Worm (Caenorhabditis elegans) whole organism, early embryonic: ENCODE data around the gene F17C11.4.

Experiments
- ama-1 ChIP-seq: fragments of 150-350 bp; optimal IDR thresholded peaks from 2 replicates; lab custom pipeline; 2014
- ets-7 ChIP-seq: sonication (generic microtip); optimal IDR thresholded peaks from 2 replicates; lab custom pipeline; 2016; ENCODE audit warnings: missing genotype, missing genetic modification characterization, missing compliant biosample characterization
- flt-1 ChIP-seq: fragments of 200-800 bp; sonication (Bioruptor generic); IDR thresholded peaks from 2 replicates; pipeline ENCODE4 v1.3.6; 2022; ENCODE audit warnings: missing genetic modification characterization, missing compliant biosample characterization
- hmbx-1 ChIP-seq: sonication (generic microtip); optimal IDR thresholded peaks from 2 replicates; lab custom pipeline; 2016; ENCODE audit warnings: mild to moderate bottlenecking, missing genetic modification characterization, missing compliant biosample characterization
- hmg-4 ChIP-seq: fragments of 200-800 bp; sonication (Bioruptor generic); optimal IDR thresholded peaks from 2 replicates; lab custom pipeline; 2018; ENCODE audit warnings: mild to moderate bottlenecking, missing genetic modification characterization, missing compliant biosample characterization
- hnd-1 ChIP-seq: sonication (generic microtip); optimal IDR thresholded peaks from 2 replicates; lab custom pipeline; 2016; ENCODE audit warnings: missing genetic modification characterization, missing compliant biosample characterization
- pes-1 ChIP-seq: fragments of 200-800 bp; sonication (Bioruptor generic); IDR thresholded peaks from 2 replicates; pipeline ENCODE4 v1.3.6; 2022; ENCODE audit warnings: missing genetic modification reagents, missing genetic modification characterization, missing compliant biosample characterization
- scrt-1 ChIP-seq: fragments of 200-800 bp; sonication (Bioruptor generic); IDR thresholded peaks from 2 replicates; pipeline ENCODE4 v1.3.6; 2022; ENCODE audit warnings: missing genetic modification characterization, missing compliant biosample characterization
- sea-1 ChIP-seq: fragments of 200-800 bp; sonication (Bioruptor generic); conservative IDR thresholded peaks from 2 replicates; pipeline ENCODE4 v1.3.6; 2022; ENCODE audit warnings: missing genetic modification characterization, missing compliant biosample characterization
- tbx-11 ChIP-seq: fragments of 200-800 bp; sonication (Bioruptor generic); IDR thresholded peaks from 2 replicates; pipeline ENCODE4 v1.3.6; 2022; ENCODE audit warnings: missing genetic modification characterization, missing compliant biosample characterization

DNA sequence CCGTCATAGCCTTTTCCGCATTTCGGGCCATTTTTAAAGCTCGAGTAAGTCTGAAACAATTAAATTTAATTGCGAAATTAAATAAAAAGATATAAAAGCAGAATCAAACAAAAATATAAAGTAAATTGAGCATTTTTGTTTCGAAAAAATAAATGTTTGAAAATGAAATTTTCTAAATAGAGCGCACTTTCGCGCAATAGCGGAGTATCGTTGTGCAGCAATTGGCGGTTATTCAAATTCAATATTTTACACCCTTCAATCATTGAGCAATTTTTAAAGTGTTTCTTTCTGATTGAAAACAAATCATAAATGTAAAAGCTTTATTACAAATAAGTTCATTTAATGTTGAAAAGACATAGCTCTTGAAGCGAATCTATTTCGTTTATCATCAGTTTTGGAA is 49.0 kb downstream of the F17C11.4 start, which contains the start of gene isy-1:
- TF ChIP-seq ama-1, result no peak
- no peak for TF ChIP-seq flt-1 (GFP tag; lab: Robert Waterston, UW)
- TF ChIP-seq hmbx-1 (tag; lab: Kevin White, UChicago), result no peak
- TF ChIP-seq pes-1 (GFP tag; lab: Robert Waterston, UW), result no peak
- TF ChIP-seq hmg-4 (GFP tag; lab: Kevin White, UChicago), result no peak
- no peak for TF ChIP-seq sea-1 (GFP tag; lab: Robert Waterston, UW)
- no peak for TF ChIP-seq tbx-11 (GFP tag; lab: Robert Waterston, UW)
- TF ChIP-seq ets-7 (tag; lab: Kevin White, UChicago), result no peak
- no peak for TF ChIP-seq scrt-1 (GFP tag; lab: Robert Waterston, UW)
- no peak for TF ChIP-seq hnd-1 (tag; lab: Kevin White, UChicago)
